Fruit fly (Drosophila melanogaster) Kc167 (cell line): ENCODE results near the gene Rabex-5.

ENCODE experiments used
- Myc ChIP-seq: fragments of >200 bp; optimal IDR thresholded peaks from 2 replicates; lab custom pipeline; 2017; ENCODE audit warnings: missing external identifiers
- Sin3A ChIP-seq: fragments of >200 bp; optimal IDR thresholded peaks from 2 replicates; lab custom pipeline; 2018; ENCODE audit warnings: missing external identifiers
- h ChIP-seq: fragments of >200 bp; optimal IDR thresholded peaks from 3 replicates; lab custom pipeline; 2018; ENCODE audit warnings: missing external identifiers
- insv ChIP-seq: fragments of >200 bp; optimal IDR thresholded peaks from 3 replicates; lab custom pipeline; 2018; ENCODE audit warnings: missing external identifiers
- psq ChIP-seq: fragments of >200 bp; optimal IDR thresholded peaks from 2 replicates; lab custom pipeline; 2017; ENCODE audit warnings: missing external identifiers
- ttk ChIP-seq: sonication (Bioruptor generic); optimal IDR thresholded peaks from 2 replicates; lab custom pipeline; 2017; ENCODE audit warnings: missing external identifiers

The Rabex-5 gene

dm6 chr3L:1277937-1278336, 17.8 kb upstream of the Rabex-5 start:
- no peak for TF ChIP-seq insv (lab: Kevin White, UChicago)
- TF ChIP-seq h (lab: Kevin White, UChicago): no peak
- TF ChIP-seq ttk (lab: Kevin White, UChicago): no peak
- no peak for TF ChIP-seq Myc (lab: Kevin White, UChicago)
- no peak for TF ChIP-seq psq (lab: Kevin White, UChicago)
- no peak for TF ChIP-seq Sin3A

DNA sequence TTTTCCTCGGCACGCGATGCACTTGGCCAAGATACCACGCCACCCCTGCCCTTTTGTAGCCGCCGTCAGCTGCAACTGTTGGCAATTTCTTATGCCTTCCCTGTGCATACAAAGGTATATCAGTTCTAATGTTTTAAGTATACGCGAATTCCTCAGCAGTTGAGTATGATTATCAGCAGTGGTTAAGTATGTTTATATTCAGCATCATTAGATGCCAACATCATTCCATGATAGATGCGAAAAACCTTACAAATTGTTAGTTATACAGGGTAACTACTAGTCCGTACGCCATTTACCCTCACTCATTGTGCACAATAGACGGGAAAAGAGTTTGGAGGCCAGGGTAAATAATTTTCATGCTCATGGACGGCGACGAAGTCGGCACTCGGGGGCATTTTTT, 16.0 kb upstream of the Rabex-5 start:
- TF ChIP-seq h (lab: Kevin White, UChicago): no peak
- no peak for TF ChIP-seq ttk (lab: Kevin White, UChicago)
- no peak for TF ChIP-seq psq (lab: Kevin White, UChicago)
- TF ChIP-seq Myc (lab: Kevin White, UChicago): no peak
- TF ChIP-seq Sin3A: no peak
- no peak for TF ChIP-seq insv (lab: Kevin White, UChicago)

DNA sequence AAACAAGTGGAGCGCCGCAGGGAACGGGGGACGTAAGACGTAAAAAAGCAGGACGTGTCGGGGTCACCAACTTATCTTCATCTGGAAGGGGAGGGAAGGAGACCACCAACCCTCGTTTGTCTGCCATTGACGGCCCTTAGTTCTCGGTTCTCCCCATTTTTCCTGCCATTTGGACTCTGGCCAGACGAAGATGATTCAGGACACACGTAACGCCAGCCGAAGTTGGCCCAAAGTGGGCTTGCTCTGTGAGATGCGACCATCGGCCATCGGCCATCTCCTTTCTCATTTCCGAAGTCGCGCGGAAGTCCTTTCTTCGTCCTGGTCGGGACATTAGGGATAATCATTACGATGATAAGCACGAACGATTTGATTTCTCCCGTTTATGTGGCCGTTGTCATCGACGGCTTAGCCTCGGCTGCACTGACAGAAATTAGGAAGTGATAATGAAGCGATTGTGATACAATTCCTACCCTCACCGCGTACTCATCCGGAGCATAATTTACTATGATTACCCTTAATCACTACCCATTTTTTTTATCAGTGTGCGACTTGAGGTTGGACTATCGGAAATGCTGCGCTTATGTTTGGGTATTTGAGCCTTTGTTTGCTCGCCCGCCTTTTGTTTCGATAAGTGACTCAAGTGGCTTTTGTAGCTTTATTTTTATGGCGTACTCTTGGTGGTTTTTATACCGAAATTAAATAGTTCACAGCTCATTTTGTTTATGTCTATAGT, 14.7 kb upstream of the Rabex-5 start:
- TF ChIP-seq h (lab: Kevin White, UChicago) (no peak), Myc (lab: Kevin White, UChicago) (no peak), insv (lab: Kevin White, UChicago) (no peak), ttk (lab: Kevin White, UChicago) (no peak), psq (lab: Kevin White, UChicago) (no peak), Sin3A (no peak)

DNA sequence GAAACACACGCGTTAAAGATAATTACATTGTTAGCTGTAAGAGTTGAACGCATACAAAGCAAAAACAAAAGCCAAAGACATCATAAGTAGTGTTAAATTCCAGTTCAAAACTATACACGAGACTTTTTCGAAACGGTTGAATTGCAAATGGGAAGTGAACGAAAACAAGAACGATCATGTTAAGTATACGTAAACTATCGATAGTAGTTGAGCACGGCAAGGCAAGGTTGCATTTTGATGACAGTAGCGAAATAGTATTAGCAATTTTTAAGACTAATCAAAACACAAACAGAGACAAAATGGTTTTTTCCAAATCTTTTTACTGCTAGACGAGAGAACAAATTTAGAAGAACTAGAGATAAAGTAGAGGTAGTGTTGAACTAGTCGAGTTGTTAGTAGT, 878 bp upstream of the Rabex-5 start:
- no peak for TF ChIP-seq h (lab: Kevin White, UChicago)
- TF ChIP-seq Sin3A: no peak
- no peak for TF ChIP-seq insv (lab: Kevin White, UChicago)
- TF ChIP-seq psq (lab: Kevin White, UChicago): no peak
- TF ChIP-seq Myc (lab: Kevin White, UChicago): no peak
- no peak for TF ChIP-seq ttk (lab: Kevin White, UChicago)

DNA sequence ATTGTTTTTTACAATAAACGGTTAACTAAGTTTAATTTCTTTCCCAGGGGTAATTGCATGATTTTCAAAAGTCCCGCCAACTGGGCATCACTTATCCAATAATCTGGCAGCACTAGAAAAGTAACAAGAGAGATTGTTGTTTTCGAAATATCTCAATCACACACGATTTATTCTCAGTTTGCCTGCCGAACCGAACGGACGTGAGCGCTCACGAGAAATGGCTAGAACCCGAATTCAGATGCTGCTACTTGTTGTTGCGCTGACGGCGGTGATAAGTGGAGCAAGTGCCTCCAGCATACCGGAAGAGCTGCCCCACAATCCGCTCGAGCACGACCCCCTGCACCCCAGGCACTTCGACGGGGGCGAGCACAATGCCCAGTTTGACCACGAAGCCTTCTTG, 2.8 kb downstream of the Rabex-5 start, which contains the start of gene scf:
Gene scf, plus strand, starts transcription at position 164 of the 400 bp plus-strand sequence.
- no peak for TF ChIP-seq Myc (lab: Kevin White, UChicago)
- no peak for TF ChIP-seq psq (lab: Kevin White, UChicago)
- no peak for TF ChIP-seq h (lab: Kevin White, UChicago)
- no peak for TF ChIP-seq ttk (lab: Kevin White, UChicago)
- TF ChIP-seq Sin3A: no peak
- no peak for TF ChIP-seq insv (lab: Kevin White, UChicago)

- TF ChIP-seq ttk (lab: Kevin White, UChicago) (no peak), psq (lab: Kevin White, UChicago) (no peak), h (lab: Kevin White, UChicago) (no peak), Myc (lab: Kevin White, UChicago) (no peak), Sin3A (no peak), insv (lab: Kevin White, UChicago) (no peak)
Measured at dm6 chr3L:1300076-1300635, 4.4 kb downstream of the Rabex-5 start.

DNA sequence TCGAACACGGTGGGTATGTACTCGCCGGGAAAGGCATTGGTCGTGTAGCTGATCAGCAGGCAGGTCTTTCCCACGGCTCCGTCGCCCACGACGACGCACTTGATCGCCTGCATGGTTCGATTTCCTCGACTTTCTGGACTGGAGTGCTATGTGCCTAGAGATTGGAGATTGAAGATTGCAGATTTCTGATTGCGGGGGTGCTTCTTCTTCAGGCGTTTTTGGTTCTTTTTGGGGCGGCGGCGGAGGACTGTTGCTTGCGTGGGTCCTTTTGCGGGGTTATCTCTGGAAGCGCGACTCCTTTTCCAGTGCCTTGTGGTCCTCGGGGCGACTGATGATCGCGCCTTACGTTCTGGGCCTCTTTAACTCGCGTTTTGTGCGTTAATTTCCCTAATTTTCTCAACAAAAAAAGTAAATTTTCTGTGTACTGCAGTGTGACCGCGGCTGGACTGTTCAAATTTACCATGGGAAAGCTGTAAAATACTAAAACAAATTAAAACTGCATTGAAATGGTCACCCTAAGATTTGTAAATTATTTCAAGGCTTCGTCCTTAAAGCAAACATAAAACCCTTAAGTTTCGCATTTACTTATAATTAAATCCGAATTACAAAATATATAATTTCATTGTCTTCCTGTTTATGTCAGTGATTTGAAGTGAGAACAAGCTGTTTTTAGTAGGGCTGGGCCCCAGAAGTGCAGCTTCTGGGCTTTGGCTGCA, 6.7 kb downstream of the Rabex-5 start, which contains the start of the genes Rac1 and Acat2:
Gene Rac1, minus strand, starts transcription at position 450 of the 716 bp plus-strand sequence.
Gene Acat2, plus strand, starts transcription at position 711 of the 716 bp plus-strand sequence.
- TF ChIP-seq Myc (lab: Kevin White, UChicago) (no peak), ttk (lab: Kevin White, UChicago) (no peak), h (lab: Kevin White, UChicago) (no peak), psq (lab: Kevin White, UChicago) (no peak), insv (lab: Kevin White, UChicago) (no peak), Sin3A (no peak)

DNA sequence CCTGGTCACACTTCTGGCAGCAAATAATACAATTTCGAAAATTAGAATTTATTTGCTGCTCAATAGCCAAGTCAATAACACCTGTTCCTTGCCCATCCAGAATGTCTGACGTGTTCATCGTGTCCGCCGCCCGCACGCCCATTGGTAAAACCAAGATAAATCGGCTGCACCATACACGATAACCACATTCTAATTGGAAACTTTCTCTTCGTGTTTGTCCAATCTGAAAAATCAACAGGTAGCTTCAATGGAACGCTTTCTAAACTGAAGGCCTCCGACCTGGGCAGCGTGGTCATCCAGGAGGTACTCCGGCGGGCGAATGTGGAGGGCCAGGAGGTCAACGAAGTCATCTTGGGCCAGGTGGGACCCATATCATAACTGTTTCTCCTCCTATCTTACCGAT, 7.2 kb downstream of the Rabex-5 start:
- TF ChIP-seq Myc (lab: Kevin White, UChicago) (no peak), h (lab: Kevin White, UChicago) (no peak), psq (lab: Kevin White, UChicago) (no peak), ttk (lab: Kevin White, UChicago) (no peak), Sin3A (no peak), insv (lab: Kevin White, UChicago) (no peak)

- TF ChIP-seq ttk (lab: Kevin White, UChicago) (no peak), insv (lab: Kevin White, UChicago) (no peak), Myc (lab: Kevin White, UChicago) (no peak), psq (lab: Kevin White, UChicago) (no peak), h (lab: Kevin White, UChicago) (no peak), Sin3A (no peak)
Measured at dm6 chr3L:1305317-1305716, 9.6 kb downstream of the Rabex-5 start.

DNA sequence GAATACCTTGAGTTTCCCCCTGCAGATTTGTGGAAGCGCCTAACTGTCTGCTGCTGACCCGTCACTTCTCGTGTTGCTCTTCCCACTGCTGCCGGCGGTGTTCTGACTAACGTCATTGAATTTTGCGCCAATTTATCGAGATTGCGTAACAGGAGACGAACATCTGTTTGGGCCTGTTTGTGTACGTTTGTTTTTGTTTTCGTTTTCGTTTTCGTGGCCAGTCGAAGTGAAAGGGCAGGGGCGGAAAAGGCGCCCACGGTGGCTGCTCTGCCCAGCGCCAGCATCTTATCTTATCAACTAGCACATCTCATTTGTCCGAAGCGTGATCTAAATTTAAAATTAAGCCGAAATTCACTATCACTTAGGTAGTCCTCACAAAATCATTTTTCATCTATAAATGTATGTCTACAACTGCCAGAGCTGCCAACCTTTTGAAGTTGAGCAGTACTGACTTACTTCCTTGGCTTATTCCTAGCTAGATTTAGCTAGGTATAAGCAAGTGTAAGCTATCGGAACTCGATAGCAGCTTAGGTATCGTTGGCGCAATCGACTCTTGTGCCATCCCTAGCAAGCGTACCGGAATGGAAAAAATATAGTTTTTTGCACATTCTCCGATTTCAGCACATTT, 11.4 kb downstream of the Rabex-5 start, which contains the start of the genes Ctr9 and Nt5a:
Gene Ctr9, plus strand, starts transcription at position 220 of the 628 bp plus-strand sequence.
Gene Nt5a, minus strand, starts transcription at position 414 of the 628 bp plus-strand sequence.
- TF ChIP-seq Myc (lab: Kevin White, UChicago) (no peak), h (lab: Kevin White, UChicago) (no peak), psq (lab: Kevin White, UChicago) (no peak), insv (lab: Kevin White, UChicago) (no peak), Sin3A (no peak), ttk (lab: Kevin White, UChicago) (no peak)
